Worm (Caenorhabditis elegans) whole organism, L4 larva: ENCODE results near the gene C18H7.6.

Experiments
- ama-1 ChIP-seq: fragments of 150-350 bp; optimal IDR thresholded peaks from 2 replicates; lab custom pipeline; 2014; ENCODE audit warnings: inconsistent platforms, mixed read lengths
- egl-27 ChIP-seq: sonication (generic microtip); optimal IDR thresholded peaks from 3 replicates; lab custom pipeline; 2017; ENCODE audit warnings: missing biosample characterization, missing genetic modification reagents, missing genetic modification characterization
- hif-1 ChIP-seq, 2 experiments: sonication (generic microtip); optimal IDR thresholded peaks; 2 replicates each; lab custom pipeline; 2016 to 2017; ENCODE audit warnings: missing compliant biosample characterization in 2 of 2, missing genetic modification characterization in 2 of 2, missing genetic modification reagents in 2 of 2, missing genotype in 2 of 2, mild to moderate bottlenecking in 1 of 2
- nhr-28 ChIP-seq: fragments of 150-350 bp; optimal IDR thresholded peaks from 2 replicates; lab custom pipeline; 2014; ENCODE audit warnings: missing biosample characterization, missing genetic modification characterization
- snpc-4 ChIP-seq: fragments of 150-350 bp; optimal IDR thresholded peaks from 2 replicates; lab custom pipeline; 2014; ENCODE audit warnings: missing biosample characterization, missing genetic modification characterization

- no peak for TF ChIP-seq snpc-4
- no peak for TF ChIP-seq nhr-28
- TF ChIP-seq egl-27, result no peak
- TF ChIP-seq ama-1 (lab: Kevin White, UChicago), result no peak
- TF ChIP-seq hif-1 (tag; optimal IDR thresholded peaks at IDR 0.05; lab: Kevin White, UChicago), result no peak
Measured at ce11 chrIV:623876-624275, 31.6 kb upstream of the C18H7.6 start.
